Fruit fly (Drosophila melanogaster): ENCODE measurements around the gene CG7692.

dm6 chr3L:17344596-17344995 lies 7.0 kb upstream of the CG7692 start, which contains the start of gene brv2:
- TF ChIP-seq CG8478 (optimal IDR thresholded peaks at IDR 0.05) (no peak), CTCF (optimal IDR thresholded peaks at IDR 0.05) (no peak)
